Worm (Caenorhabditis elegans) whole organism, late embryonic: ENCODE results near the gene H03A11.2.

Experiments
- C08G9.2 ChIP-seq: sonication (generic microtip); optimal IDR thresholded peaks from 2 replicates; lab custom pipeline; 2016; ENCODE audit warnings: mild to moderate bottlenecking, missing genetic modification characterization, moderate library complexity, missing compliant biosample characterization
- F13H6.1 ChIP-seq: sonication (generic microtip); optimal IDR thresholded peaks from 2 replicates; lab custom pipeline; 2016; ENCODE audit warnings: missing genetic modification characterization, missing compliant biosample characterization
- K02D7.2 ChIP-seq: sonication (generic microtip); optimal IDR thresholded peaks from 2 replicates; lab custom pipeline; 2017; ENCODE audit warnings: mild to moderate bottlenecking, missing genetic modification characterization, missing compliant biosample characterization
- K09A11.1 ChIP-seq: sonication (generic microtip); optimal IDR thresholded peaks from 2 replicates; lab custom pipeline; 2017; ENCODE audit warnings: antibody characterized with exemption, mild to moderate bottlenecking, missing genetic modification characterization, missing compliant biosample characterization; ENCODE audit not compliant: insufficient read depth
- Y22D7AL.16 ChIP-seq: sonication (generic microtip); optimal IDR thresholded peaks from 2 replicates; lab custom pipeline; 2016; ENCODE audit warnings: missing genetic modification characterization, missing compliant biosample characterization
- ama-1 ChIP-seq: fragments of 150-350 bp; optimal IDR thresholded peaks from 2 replicates; lab custom pipeline; 2014
- ceh-14 ChIP-seq: sonication (generic microtip); optimal IDR thresholded peaks from 2 replicates; lab custom pipeline; 2016; ENCODE audit warnings: missing genotype, missing genetic modification characterization, missing compliant biosample characterization
- ceh-18 ChIP-seq: sonication (generic microtip); optimal IDR thresholded peaks from 2 replicates; lab custom pipeline; 2016; ENCODE audit warnings: missing genetic modification characterization, missing compliant biosample characterization
- ceh-19 ChIP-seq: fragments of 200-800 bp; sonication (Bioruptor generic); optimal IDR thresholded peaks from 2 replicates; lab custom pipeline; 2018; ENCODE audit warnings: mild to moderate bottlenecking, missing genetic modification characterization, missing compliant biosample characterization
- ceh-22 ChIP-seq: sonication (generic microtip); optimal IDR thresholded peaks from 2 replicates; lab custom pipeline; 2017; ENCODE audit warnings: missing biosample characterization, missing genetic modification characterization
- ceh-30 ChIP-seq: fragments of 150-350 bp; optimal IDR thresholded peaks from 2 replicates; lab custom pipeline; 2014; ENCODE audit warnings: missing biosample characterization, missing genetic modification characterization
- ceh-31 ChIP-seq: sonication (generic microtip); optimal IDR thresholded peaks from 2 replicates; lab custom pipeline; 2016; ENCODE audit warnings: missing genetic modification characterization, missing compliant biosample characterization
- ceh-34 ChIP-seq: sonication (generic microtip); optimal IDR thresholded peaks from 2 replicates; lab custom pipeline; 2016; ENCODE audit warnings: mild to moderate bottlenecking, missing genetic modification characterization, missing compliant biosample characterization
- ceh-45 ChIP-seq: fragments of 200-800 bp; sonication (Bioruptor generic); IDR thresholded peaks from 2 replicates; pipeline ENCODE4 v1.3.6; 2022; ENCODE audit warnings: missing genetic modification reagents, missing genetic modification characterization, missing compliant biosample characterization
- ceh-48 ChIP-seq: sonication (generic microtip); optimal IDR thresholded peaks from 2 replicates; lab custom pipeline; 2016; ENCODE audit warnings: missing genetic modification characterization, inconsistent platforms, missing compliant biosample characterization
- ceh-6 ChIP-seq: fragments of 200-800 bp; sonication (Bioruptor generic); optimal IDR thresholded peaks from 2 replicates; lab custom pipeline; 2018; ENCODE audit warnings: mild to moderate bottlenecking, missing genetic modification characterization, missing compliant biosample characterization
- ceh-9 ChIP-seq: sonication (generic microtip); optimal IDR thresholded peaks from 2 replicates; lab custom pipeline; 2016; ENCODE audit warnings: mild to moderate bottlenecking, missing genetic modification characterization, inconsistent platforms, missing compliant biosample characterization
- dve-1 ChIP-seq: sonication (generic microtip); optimal IDR thresholded peaks from 2 replicates; lab custom pipeline; 2017; ENCODE audit warnings: antibody characterized with exemption, mild to moderate bottlenecking, missing genetic modification characterization, missing compliant biosample characterization
- elt-2 ChIP-seq: sonication (generic microtip); optimal IDR thresholded peaks from 2 replicates; lab custom pipeline; 2016; ENCODE audit warnings: missing genetic modification reagents, missing genetic modification characterization, missing compliant biosample characterization
- elt-4 ChIP-seq: sonication (generic microtip); optimal IDR thresholded peaks from 2 replicates; lab custom pipeline; 2016; ENCODE audit warnings: missing genetic modification characterization, missing compliant biosample characterization
- fax-1 ChIP-seq: sonication (generic microtip); optimal IDR thresholded peaks from 2 replicates; lab custom pipeline; 2016; ENCODE audit warnings: missing genotype, missing genetic modification characterization, missing compliant biosample characterization
- fkh-10 ChIP-seq: fragments of 150-350 bp; optimal IDR thresholded peaks from 2 replicates; lab custom pipeline; 2014; ENCODE audit warnings: missing biosample characterization, missing genetic modification reagents, missing genetic modification characterization
- fkh-6 ChIP-seq: sonication (generic microtip); optimal IDR thresholded peaks from 2 replicates; lab custom pipeline; 2016; ENCODE audit warnings: missing genetic modification characterization, missing compliant biosample characterization
- hlh-8 ChIP-seq: sonication (generic microtip); optimal IDR thresholded peaks from 2 replicates; lab custom pipeline; 2016; ENCODE audit warnings: missing genotype, missing genetic modification characterization, missing compliant biosample characterization
- lim-6 ChIP-seq: sonication (generic microtip); optimal IDR thresholded peaks from 2 replicates; lab custom pipeline; 2016; ENCODE audit warnings: missing genetic modification characterization, missing compliant biosample characterization
- mec-3 ChIP-seq: sonication (generic microtip); optimal IDR thresholded peaks from 2 replicates; lab custom pipeline; 2016; ENCODE audit warnings: borderline replicate concordance, missing genetic modification characterization, missing compliant biosample characterization
- nfya-1 ChIP-seq: sonication (generic microtip); optimal IDR thresholded peaks from 2 replicates; lab custom pipeline; 2017; ENCODE audit warnings: missing genetic modification characterization, mild to moderate bottlenecking, missing compliant biosample characterization, antibody characterized with exemption, moderate library complexity
- nhr-11 ChIP-seq: fragments of 150-350 bp; optimal IDR thresholded peaks from 2 replicates; lab custom pipeline; 2014; ENCODE audit warnings: missing biosample characterization, missing genetic modification characterization
- nhr-232 ChIP-seq: sonication (generic microtip); optimal IDR thresholded peaks from 2 replicates; lab custom pipeline; 2016; ENCODE audit warnings: missing genetic modification characterization, missing compliant biosample characterization
- odd-2 ChIP-seq: sonication (generic microtip); optimal IDR thresholded peaks from 2 replicates; lab custom pipeline; 2017; ENCODE audit warnings: antibody characterized with exemption, mild to moderate bottlenecking, missing genetic modification characterization, missing compliant biosample characterization
- pat-9 ChIP-seq: fragments of 200-800 bp; sonication (Bioruptor generic); optimal IDR thresholded peaks from 2 replicates; lab custom pipeline; 2018; ENCODE audit warnings: mild to moderate bottlenecking, missing genetic modification characterization, moderate library complexity, missing compliant biosample characterization
- pha-2 ChIP-seq: sonication (generic microtip); optimal IDR thresholded peaks from 2 replicates; lab custom pipeline; 2017; ENCODE audit warnings: mild to moderate bottlenecking, missing genetic modification characterization, missing compliant biosample characterization
- pha-4 ChIP-seq: fragments of 150-350 bp; optimal IDR thresholded peaks from 2 replicates; lab custom pipeline; 2018; ENCODE audit warnings: missing biosample characterization, missing genetic modification reagents, missing genetic modification characterization
- pros-1 ChIP-seq: fragments of 150-350 bp; optimal IDR thresholded peaks from 2 replicates; lab custom pipeline; 2014; ENCODE audit warnings: missing biosample characterization, missing genetic modification reagents, missing genetic modification characterization
- ref-2 ChIP-seq: sonication (generic microtip); optimal IDR thresholded peaks from 2 replicates; lab custom pipeline; 2016; ENCODE audit warnings: missing genetic modification characterization, missing compliant biosample characterization
- rnt-1 ChIP-seq: sonication (generic microtip); optimal IDR thresholded peaks from 2 replicates; lab custom pipeline; 2016; ENCODE audit warnings: missing genetic modification characterization, missing compliant biosample characterization
- sdc-2 ChIP-seq: sonication (generic microtip); optimal IDR thresholded peaks from 2 replicates; lab custom pipeline; 2016; ENCODE audit warnings: missing genotype, missing genetic modification characterization, missing compliant biosample characterization
- sox-4 ChIP-seq: sonication (generic microtip); optimal IDR thresholded peaks from 2 replicates; lab custom pipeline; 2017; ENCODE audit warnings: mild to moderate bottlenecking, missing genetic modification characterization, inconsistent platforms, missing compliant biosample characterization
- syd-9 ChIP-seq: sonication (generic microtip); optimal IDR thresholded peaks from 2 replicates; lab custom pipeline; 2016; ENCODE audit warnings: mild to moderate bottlenecking, missing genetic modification characterization, moderate library complexity, missing compliant biosample characterization
- tbx-2 ChIP-seq: sonication (generic microtip); optimal IDR thresholded peaks from 2 replicates; lab custom pipeline; 2016; ENCODE audit warnings: missing genetic modification characterization, missing compliant biosample characterization
- ttx-3 ChIP-seq: sonication (generic microtip); optimal IDR thresholded peaks from 2 replicates; lab custom pipeline; 2016; ENCODE audit warnings: missing genetic modification reagents, missing genetic modification characterization, missing compliant biosample characterization
- unc-3 ChIP-seq, 2 experiments: fragments of 200-800 bp in 1 of 2; sonication (Bioruptor generic) in 1 of 2; sonication (generic microtip) in 1 of 2; conservative IDR thresholded peaks in 1 of 2; optimal IDR thresholded peaks in 1 of 2; 2 replicates each; pipeline versions ENCODE4 v1.3.6 to Lab custom; 2016 to 2022; ENCODE audit warnings: missing compliant biosample characterization in 2 of 2, missing genetic modification characterization in 2 of 2, missing genetic modification reagents in 1 of 2
- unc-42 ChIP-seq: sonication (generic microtip); optimal IDR thresholded peaks from 2 replicates; lab custom pipeline; 2016; ENCODE audit warnings: missing genotype, missing genetic modification characterization, missing compliant biosample characterization
- unc-55 ChIP-seq: sonication (generic microtip); optimal IDR thresholded peaks from 2 replicates; lab custom pipeline; 2017; ENCODE audit warnings: missing biosample characterization, missing genetic modification reagents, missing genetic modification characterization
- zip-5 ChIP-seq: sonication (generic microtip); optimal IDR thresholded peaks from 2 replicates; lab custom pipeline; 2016; ENCODE audit warnings: missing genetic modification characterization, missing compliant biosample characterization
- ztf-16 ChIP-seq: sonication (generic microtip); optimal IDR thresholded peaks from 2 replicates; lab custom pipeline; 2017; ENCODE audit warnings: missing genetic modification characterization, missing compliant biosample characterization

Gene H03A11.2

ce11 chrX:15188986-15189675 lies 41.3 kb downstream of the H03A11.2 start:
- TF ChIP-seq syd-9 (tag; lab: Kevin White, UChicago) (peak; percentile 56), fkh-6 (tag; lab: Kevin White, UChicago) (no peak), ceh-34 (peak; percentile 74), ref-2 (tag; lab: Kevin White, UChicago) (peak; percentile 59), elt-2 (tag; lab: Kevin White, UChicago) (no peak), sox-4 (tag; lab: Kevin White, UChicago) (no peak), unc-42 (tag; lab: Kevin White, UChicago) (peak; percentile 89), ama-1 (no peak), unc-3 (GFP tag; conservative IDR thresholded peaks at IDR 0.05; lab: Robert Waterston, UW) (no peak), unc-3 (tag; optimal IDR thresholded peaks at IDR 0.05; lab: Kevin White, UChicago) (peak; percentile 30), tbx-2 (tag; lab: Kevin White, UChicago) (peak; percentile 74), C08G9.2 (tag; lab: Kevin White, UChicago) (peak; percentile 39), K09A11.1 (tag; lab: Kevin White, UChicago) (no peak), ceh-6 (GFP tag; lab: Kevin White, UChicago) (no peak), F13H6.1 (tag; lab: Kevin White, UChicago) (peak; percentile 7), hlh-8 (tag; lab: Kevin White, UChicago) (peak; percentile 22), pat-9 (tag; lab: Kevin White, UChicago) (peak; percentile 15), sdc-2 (peak; percentile 63), ceh-19 (GFP tag; lab: Kevin White, UChicago) (peak; percentile 55), ceh-18 (tag; lab: Kevin White, UChicago) (peak; percentile 94), ceh-22 (tag; lab: Kevin White, UChicago) (no peak), ceh-14 (tag; lab: Kevin White, UChicago) (peak; percentile 59), rnt-1 (tag; lab: Kevin White, UChicago) (peak; percentile 62), ceh-31 (tag; lab: Kevin White, UChicago) (peak; percentile 91), lim-6 (tag; lab: Kevin White, UChicago) (peak; percentile 8), nhr-11 (tag; lab: Kevin White, UChicago) (no peak), nfya-1 (peak; percentile 66), nhr-232 (tag; lab: Kevin White, UChicago) (no peak)
- TF ChIP-seq, all 69 proteins: peak for 18

- TF ChIP-seq lim-6 (tag; lab: Kevin White, UChicago) (no peak), sox-4 (tag; lab: Kevin White, UChicago) (no peak), ceh-30 (tag; lab: Kevin White, UChicago) (no peak), C08G9.2 (tag; lab: Kevin White, UChicago) (no peak), ceh-18 (tag; lab: Kevin White, UChicago) (no peak), ceh-45 (GFP tag; lab: Robert Waterston, UW) (no peak), fkh-10 (GFP tag; lab: Kevin White, UChicago) (no peak), unc-55 (no peak)
These were observed 41.9 kb downstream of the H03A11.2 start for ce11 chrX:15188510-15188909.

- TF ChIP-seq elt-4 (tag; lab: Kevin White, UChicago) (no peak), unc-55 (peak; percentile 9), ama-1 (no peak), ref-2 (tag; lab: Kevin White, UChicago) (peak; percentile 78), K02D7.2 (no peak), K09A11.1 (tag; lab: Kevin White, UChicago) (peak; percentile 27), unc-3 (GFP tag; conservative IDR thresholded peaks at IDR 0.05; lab: Robert Waterston, UW) (no peak), unc-3 (tag; optimal IDR thresholded peaks at IDR 0.05; lab: Kevin White, UChicago) (no peak), ceh-48 (tag; lab: Kevin White, UChicago) (no peak), zip-5 (tag; lab: Kevin White, UChicago) (peak; percentile 1), ceh-6 (GFP tag; lab: Kevin White, UChicago) (peak; percentile 31), pha-4 (tag; lab: Kevin White, UChicago) (no peak), ceh-30 (tag; lab: Kevin White, UChicago) (no peak), pros-1 (tag; lab: Kevin White, UChicago) (no peak), fax-1 (tag; lab: Kevin White, UChicago) (no peak), ceh-19 (GFP tag; lab: Kevin White, UChicago) (peak; percentile 8), mec-3 (tag; lab: Kevin White, UChicago) (peak; percentile 53), ceh-9 (tag; lab: Kevin White, UChicago) (no peak), Y22D7AL.16 (tag; lab: Kevin White, UChicago) (no peak), pha-2 (no peak), unc-42 (tag; lab: Kevin White, UChicago) (peak; percentile 49), sdc-2 (peak; percentile 78), odd-2 (no peak), ztf-16 (peak; percentile 62), dve-1 (peak; percentile 19), ttx-3 (tag; lab: Kevin White, UChicago) (no peak)
These were observed 49.0 kb downstream of the H03A11.2 start, which contains the start of gene pkhm-2 for ce11 chrX:15181454-15181853. TSS of gene pkhm-2 (minus strand) at chrX:15181465.
